Worm (Caenorhabditis elegans) whole organism, L2 larva: ENCODE results near the gene W06G6.17.

Experiments
- C34F6.9 ChIP-seq: fragments of 150-350 bp; optimal IDR thresholded peaks from 2 replicates; lab custom pipeline; 2014; ENCODE audit warnings: missing biosample characterization, missing genetic modification characterization
- F13H6.1 ChIP-seq: sonication (generic microtip); optimal IDR thresholded peaks from 2 replicates; lab custom pipeline; 2016; ENCODE audit warnings: missing genetic modification characterization, missing compliant biosample characterization
- ZK546.5 ChIP-seq: sonication (generic microtip); optimal IDR thresholded peaks from 2 replicates; lab custom pipeline; 2017; ENCODE audit warnings: missing biosample characterization, missing genetic modification characterization
- alr-1 ChIP-seq: fragments of 150-350 bp; optimal IDR thresholded peaks from 2 replicates; lab custom pipeline; 2014; ENCODE audit warnings: missing biosample characterization, missing genetic modification characterization
- aly-2 ChIP-seq: fragments of 150-350 bp; optimal IDR thresholded peaks from 2 replicates; lab custom pipeline; 2014; ENCODE audit warnings: missing biosample characterization, missing genetic modification characterization
- ama-1 ChIP-seq: fragments of 150-350 bp; optimal IDR thresholded peaks from 2 replicates; lab custom pipeline; 2018; ENCODE audit warnings: inconsistent platforms
- blmp-1 ChIP-seq: sonication (generic microtip); optimal IDR thresholded peaks from 2 replicates; lab custom pipeline; 2017; ENCODE audit warnings: missing genetic modification characterization, mild to moderate bottlenecking, missing compliant biosample characterization, antibody characterized with exemption, moderate library complexity; ENCODE audit not compliant: insufficient read depth
- ceh-16 ChIP-seq: fragments of 150-350 bp; optimal IDR thresholded peaks from 2 replicates; lab custom pipeline; 2014; ENCODE audit warnings: missing biosample characterization, missing genetic modification characterization
- ceh-82 ChIP-seq: fragments of 150-350 bp; optimal IDR thresholded peaks from 2 replicates; lab custom pipeline; 2014; ENCODE audit warnings: missing biosample characterization, missing genetic modification characterization
- crh-2 ChIP-seq: sonication (generic microtip); optimal IDR thresholded peaks from 2 replicates; lab custom pipeline; 2017; ENCODE audit warnings: missing biosample characterization, missing genetic modification characterization
- egl-27 ChIP-seq: sonication (generic microtip); optimal IDR thresholded peaks from 3 replicates; lab custom pipeline; 2017; ENCODE audit warnings: missing biosample characterization, missing genetic modification reagents, missing genetic modification characterization
- elt-1 ChIP-seq: fragments of 150-350 bp; optimal IDR thresholded peaks from 2 replicates; lab custom pipeline; 2014; ENCODE audit warnings: missing biosample characterization, missing genetic modification characterization
- elt-3 ChIP-seq: sonication (generic microtip); optimal IDR thresholded peaks from 2 replicates; lab custom pipeline; 2017; ENCODE audit warnings: missing biosample characterization, missing genetic modification characterization
- fos-1 ChIP-seq: fragments of 150-350 bp; optimal IDR thresholded peaks from 2 replicates; lab custom pipeline; 2014; ENCODE audit warnings: missing biosample characterization, missing genetic modification characterization
- gmeb-1 ChIP-seq: fragments of 150-350 bp; optimal IDR thresholded peaks from 2 replicates; lab custom pipeline; 2014; ENCODE audit warnings: missing biosample characterization, missing genetic modification characterization
- lin-11 ChIP-seq: fragments of 150-350 bp; sonication (generic microtip); optimal IDR thresholded peaks from 2 replicates; lab custom pipeline; 2014; ENCODE audit warnings: missing biosample characterization, missing genetic modification characterization, inconsistent platforms, mixed read lengths
- lin-13 ChIP-seq: fragments of 150-350 bp; optimal IDR thresholded peaks from 2 replicates; lab custom pipeline; 2014; ENCODE audit warnings: missing biosample characterization, missing genetic modification reagents, missing genetic modification characterization
- lin-39 ChIP-seq: fragments of 150-350 bp; optimal IDR thresholded peaks from 2 replicates; lab custom pipeline; 2014; ENCODE audit warnings: missing biosample characterization, missing genetic modification reagents, missing genetic modification characterization
- lsy-2 ChIP-seq, 2 experiments: fragments of 150-350 bp in 1 of 2; sonication (generic microtip) in 1 of 2; optimal IDR thresholded peaks; 2 replicates each; lab custom pipeline; 2014 to 2017; ENCODE audit warnings: missing biosample characterization in 2 of 2, missing genetic modification characterization in 2 of 2
- mab-5 ChIP-seq: fragments of 150-350 bp; optimal IDR thresholded peaks from 2 replicates; lab custom pipeline; 2014; ENCODE audit warnings: missing biosample characterization, missing genetic modification characterization
- mbf-1 ChIP-seq: sonication (generic microtip); optimal IDR thresholded peaks from 2 replicates; lab custom pipeline; 2017; ENCODE audit warnings: missing biosample characterization, missing genetic modification characterization
- mdl-1 ChIP-seq, 2 experiments: fragments of 150-350 bp in 1 of 2; sonication (generic microtip) in 1 of 2; optimal IDR thresholded peaks; 2 replicates each; lab custom pipeline; 2017; ENCODE audit warnings: missing biosample characterization in 2 of 2, missing genetic modification characterization in 2 of 2
- nhr-10 ChIP-seq: sonication (generic microtip); optimal IDR thresholded peaks from 2 replicates; lab custom pipeline; 2017; ENCODE audit warnings: missing biosample characterization, missing genetic modification characterization
- nhr-12 ChIP-seq: fragments of 150-350 bp; optimal IDR thresholded peaks from 2 replicates; lab custom pipeline; 2014; ENCODE audit warnings: missing biosample characterization, missing genetic modification characterization
- nhr-21 ChIP-seq: fragments of 150-350 bp; optimal IDR thresholded peaks from 2 replicates; lab custom pipeline; 2014; ENCODE audit warnings: missing biosample characterization, missing genetic modification characterization
- nhr-23 ChIP-seq: fragments of 150-350 bp; optimal IDR thresholded peaks from 2 replicates; lab custom pipeline; 2014; ENCODE audit warnings: missing biosample characterization, missing genetic modification reagents, missing genetic modification characterization
- nhr-25 ChIP-seq: fragments of 150-350 bp; sonication (generic microtip); optimal IDR thresholded peaks from 3 replicates; lab custom pipeline; 2014; ENCODE audit warnings: missing biosample characterization, missing genetic modification characterization
- nhr-6 ChIP-seq: fragments of 150-350 bp; optimal IDR thresholded peaks from 2 replicates; lab custom pipeline; 2014; ENCODE audit warnings: missing biosample characterization, missing genetic modification characterization
- nhr-77 ChIP-seq: fragments of 150-350 bp; optimal IDR thresholded peaks from 2 replicates; lab custom pipeline; 2014; ENCODE audit warnings: missing biosample characterization, missing genetic modification characterization
- peb-1 ChIP-seq: fragments of 150-350 bp; optimal IDR thresholded peaks from 2 replicates; lab custom pipeline; 2014; ENCODE audit warnings: missing biosample characterization, missing genetic modification characterization
- sem-4 ChIP-seq: fragments of 150-350 bp; optimal IDR thresholded peaks from 2 replicates; lab custom pipeline; 2014; ENCODE audit warnings: missing biosample characterization, missing genetic modification reagents, missing genetic modification characterization
- skn-1 ChIP-seq: sonication (generic microtip); optimal IDR thresholded peaks from 2 replicates; lab custom pipeline; 2017; ENCODE audit warnings: missing biosample characterization, missing genetic modification characterization
- sma-3 ChIP-seq: sonication (generic microtip); optimal IDR thresholded peaks from 2 replicates; lab custom pipeline; 2016; ENCODE audit warnings: missing genetic modification reagents, missing genetic modification characterization, missing compliant biosample characterization
- sma-9 ChIP-seq, 2 experiments: fragments of 150-350 bp in 1 of 2; sonication (generic microtip) in 1 of 2; optimal IDR thresholded peaks; 2 replicates each; lab custom pipeline; 2014 to 2016; ENCODE audit warnings: missing genetic modification characterization in 2 of 2, mild to moderate bottlenecking in 1 of 2, missing biosample characterization in 1 of 2, missing compliant biosample characterization in 1 of 2, missing genetic modification reagents in 1 of 2, moderate library complexity in 1 of 2
- snpc-4 ChIP-seq: fragments of 150-350 bp; optimal IDR thresholded peaks from 2 replicates; lab custom pipeline; 2014; ENCODE audit warnings: missing biosample characterization, missing genetic modification characterization
- unc-39 ChIP-seq: fragments of 150-350 bp; optimal IDR thresholded peaks from 2 replicates; lab custom pipeline; 2014; ENCODE audit warnings: missing biosample characterization, missing genetic modification characterization
- unc-62 ChIP-seq: fragments of 150-350 bp; optimal IDR thresholded peaks from 2 replicates; lab custom pipeline; 2014; ENCODE audit warnings: missing biosample characterization, missing genetic modification reagents, missing genetic modification characterization
- zag-1 ChIP-seq: fragments of 150-350 bp; optimal IDR thresholded peaks from 2 replicates; lab custom pipeline; 2014; ENCODE audit warnings: missing biosample characterization, missing genetic modification characterization
- ztf-11 ChIP-seq: sonication (generic microtip); optimal IDR thresholded peaks from 2 replicates; lab custom pipeline; 2017; ENCODE audit warnings: missing biosample characterization, missing genetic modification characterization

W06G6.17 gene

DNA sequence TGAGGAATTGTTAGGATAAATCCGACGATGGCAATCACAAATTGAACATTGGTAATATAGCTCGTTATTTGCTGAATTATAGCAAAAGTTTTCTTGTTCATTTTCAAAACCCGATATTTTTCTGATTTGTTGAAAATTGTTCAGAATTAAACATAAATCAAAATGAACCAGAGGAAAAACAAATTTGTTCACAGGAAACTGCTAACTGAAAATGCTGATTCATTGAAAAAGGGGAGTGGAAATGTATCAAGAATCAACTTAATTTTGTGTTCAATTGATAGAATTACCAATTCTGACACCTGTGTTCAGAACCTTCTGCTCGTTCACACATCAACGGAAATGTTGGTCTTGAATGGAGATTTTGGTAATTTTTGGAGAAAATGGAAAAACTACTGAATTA, 1.5 kb downstream of the W06G6.17 start, which contains the start of gene srw-77:
Gene srw-77 (minus strand): TSS at position 101 of the 400 bp plus-strand sequence.
- TF ChIP-seq egl-27 (tag; lab: Kevin White, UChicago) = no peak
- TF ChIP-seq aly-2 = no peak
- TF ChIP-seq nhr-6 (tag; lab: Kevin White, UChicago) = no peak
- TF ChIP-seq unc-62 (GFP tag; lab: Kevin White, UChicago) = no peak
- TF ChIP-seq nhr-21 (tag; lab: Kevin White, UChicago) = no peak

DNA sequence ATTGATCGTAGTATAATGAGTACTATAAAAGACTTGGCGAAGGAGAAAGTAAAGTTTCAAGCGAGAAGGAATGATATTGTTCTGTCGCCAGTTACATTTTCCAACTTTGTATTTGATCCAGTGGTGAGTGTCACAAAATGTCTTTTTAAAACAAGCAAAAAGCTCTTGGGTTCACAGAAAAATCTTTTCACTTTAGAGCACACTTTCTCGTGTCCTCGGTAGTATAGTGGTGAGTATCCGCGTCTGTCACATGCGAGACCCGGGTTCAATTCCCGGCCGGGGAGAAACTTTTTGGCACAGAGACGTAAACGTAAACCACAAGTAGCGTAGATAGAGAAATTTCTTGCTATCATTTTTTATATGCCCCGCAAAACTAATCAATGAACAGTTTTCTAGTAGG, 4.7 kb downstream of the W06G6.17 start:
- TF ChIP-seq egl-27 (tag; lab: Kevin White, UChicago) (no peak), nhr-21 (tag; lab: Kevin White, UChicago) (no peak), unc-62 (GFP tag; lab: Kevin White, UChicago) (no peak), mdl-1 (tag; optimal IDR thresholded peaks at IDR 0.05; lab: Kevin White, UChicago) (no peak), mab-5 (no peak), lin-11 (no peak), ceh-16 (tag; lab: Kevin White, UChicago) (no peak), ztf-11 (tag; lab: Kevin White, UChicago) (no peak), blmp-1 (tag; lab: Kevin White, UChicago) (no peak), lin-13 (GFP tag; lab: Kevin White, UChicago) (no peak), F13H6.1 (tag; lab: Kevin White, UChicago) (no peak), nhr-23 (tag; lab: Kevin White, UChicago) (no peak), nhr-6 (tag; lab: Kevin White, UChicago) (no peak), sma-3 (no peak), lin-39 (tag; lab: Kevin White, UChicago) (no peak)
- TF ChIP-seq, all 48 proteins: peak for 0

DNA sequence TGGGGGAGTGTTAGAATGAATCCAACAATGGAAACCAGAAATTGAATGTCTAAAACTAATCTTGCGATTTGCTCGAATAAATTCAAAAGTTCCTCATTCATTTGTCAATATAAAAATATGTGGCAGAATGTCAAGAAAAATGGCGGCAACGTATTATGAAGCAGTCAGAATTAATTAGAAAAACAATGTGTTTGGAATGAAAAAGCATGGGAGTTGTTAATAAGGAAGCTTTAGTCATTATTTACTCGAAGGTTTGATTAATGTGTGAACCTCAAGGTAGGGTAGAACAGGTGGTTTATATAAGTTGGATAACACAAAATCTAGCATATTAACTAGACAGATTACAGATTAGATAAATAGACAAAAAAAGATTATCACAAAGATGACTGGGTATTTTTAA, 6.8 kb downstream of the W06G6.17 start, which contains the start of gene srw-76:
Gene srw-76 (minus strand): TSS at position 101 of the 400 bp plus-strand sequence.
- no peak for TF ChIP-seq lin-39 (tag; lab: Kevin White, UChicago)
- TF ChIP-seq crh-2 = no peak
- no peak for TF ChIP-seq lsy-2 (tag; optimal IDR thresholded peaks at IDR 0.05; lab: Kevin White, UChicago)
- no peak for TF ChIP-seq alr-1 (tag; lab: Kevin White, UChicago)
- TF ChIP-seq lin-13 (GFP tag; lab: Kevin White, UChicago) = no peak
- TF ChIP-seq aly-2 = no peak
- TF ChIP-seq mab-5 = no peak
- no peak for TF ChIP-seq skn-1 (tag; lab: Kevin White, UChicago)
- TF ChIP-seq F13H6.1 (tag; lab: Kevin White, UChicago) = no peak
- no peak for TF ChIP-seq nhr-10 (tag; lab: Kevin White, UChicago)
- no peak for TF ChIP-seq C34F6.9 (tag; lab: Kevin White, UChicago)
- TF ChIP-seq snpc-4 (tag; lab: Kevin White, UChicago) = no peak
- no peak for TF ChIP-seq elt-3 (tag; lab: Kevin White, UChicago)
- TF ChIP-seq mbf-1 (tag; lab: Kevin White, UChicago) = no peak
- no peak for TF ChIP-seq nhr-12 (tag; lab: Kevin White, UChicago)
- no peak for TF ChIP-seq sem-4
- no peak for TF ChIP-seq nhr-77 (tag; lab: Kevin White, UChicago)
- TF ChIP-seq ceh-82 (tag; lab: Kevin White, UChicago) = no peak
- TF ChIP-seq unc-39 (tag; lab: Kevin White, UChicago) = no peak
- TF ChIP-seq fos-1 (tag; lab: Kevin White, UChicago) = no peak

- no peak for TF ChIP-seq gmeb-1 (tag; lab: Kevin White, UChicago)
- TF ChIP-seq nhr-23 (tag; lab: Kevin White, UChicago) = no peak
- no peak for TF ChIP-seq sem-4
- TF ChIP-seq snpc-4 (tag; lab: Kevin White, UChicago) = no peak
- TF ChIP-seq nhr-10 (tag; lab: Kevin White, UChicago) = no peak
- no peak for TF ChIP-seq peb-1 (tag; lab: Kevin White, UChicago)
- no peak for TF ChIP-seq egl-27 (tag; lab: Kevin White, UChicago)
- TF ChIP-seq crh-2 = no peak
Measured at ce11 chrV:16635911-16636310, 9.1 kb downstream of the W06G6.17 start, which contains the start of gene mltn-11. Gene mltn-11, plus strand, starts transcription at chrV:16636186.

DNA sequence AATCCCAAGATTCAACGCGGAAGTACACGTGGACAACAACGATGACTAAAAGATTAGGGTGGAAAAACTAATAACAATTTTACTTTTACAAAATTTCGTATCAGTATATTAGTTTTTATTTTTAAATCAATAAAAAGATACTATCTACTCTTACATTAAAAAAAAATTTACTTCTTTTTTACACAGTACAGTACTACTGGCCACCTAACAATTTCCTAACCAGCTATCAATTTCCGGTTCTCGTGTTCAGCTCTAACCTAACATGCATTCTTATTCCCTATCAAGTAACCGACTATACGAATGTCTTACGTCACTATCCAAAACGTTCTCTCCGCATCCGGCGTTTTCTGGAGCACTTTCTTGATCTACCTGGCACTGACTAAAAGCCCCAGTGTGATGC, 15.5 kb downstream of the W06G6.17 start, which contains the start of gene srd-21:
Gene srd-21 (plus strand): TSS at position 301 of the 400 bp plus-strand sequence.
- TF ChIP-seq crh-2 = no peak
- TF ChIP-seq zag-1 (tag; lab: Kevin White, UChicago) = no peak
- no peak for TF ChIP-seq lsy-2 (tag; optimal IDR thresholded peaks at IDR 0.05; lab: Kevin White, UChicago)
- no peak for TF ChIP-seq C34F6.9 (tag; lab: Kevin White, UChicago)
- TF ChIP-seq ZK546.5 (tag; lab: Kevin White, UChicago) = no peak
- TF ChIP-seq nhr-77 (tag; lab: Kevin White, UChicago) = no peak
- TF ChIP-seq nhr-10 (tag; lab: Kevin White, UChicago) = no peak
- no peak for TF ChIP-seq sma-3
- no peak for TF ChIP-seq unc-39 (tag; lab: Kevin White, UChicago)
- TF ChIP-seq nhr-25 (tag; lab: Kevin White, UChicago) = no peak
- no peak for TF ChIP-seq ama-1 (lab: Kevin White, UChicago)
- no peak for TF ChIP-seq mab-5
- TF ChIP-seq unc-62 (GFP tag; lab: Kevin White, UChicago) = no peak
- no peak for TF ChIP-seq sma-9 (GFP tag; optimal IDR thresholded peaks at IDR 0.05; lab: Kevin White, UChicago)
- TF ChIP-seq sma-9 (tag; optimal IDR thresholded peaks at IDR 0.05; lab: Kevin White, UChicago) = no peak
- TF ChIP-seq fos-1 (tag; lab: Kevin White, UChicago) = no peak
- no peak for TF ChIP-seq elt-1 (tag; lab: Kevin White, UChicago)
- no peak for TF ChIP-seq lin-13 (GFP tag; lab: Kevin White, UChicago)
- TF ChIP-seq lin-39 (tag; lab: Kevin White, UChicago) = no peak
- TF ChIP-seq, all 48 proteins: peak for 0
